Worm (Caenorhabditis elegans): ENCODE measurements around the gene Y51H4A.1.

DNA sequence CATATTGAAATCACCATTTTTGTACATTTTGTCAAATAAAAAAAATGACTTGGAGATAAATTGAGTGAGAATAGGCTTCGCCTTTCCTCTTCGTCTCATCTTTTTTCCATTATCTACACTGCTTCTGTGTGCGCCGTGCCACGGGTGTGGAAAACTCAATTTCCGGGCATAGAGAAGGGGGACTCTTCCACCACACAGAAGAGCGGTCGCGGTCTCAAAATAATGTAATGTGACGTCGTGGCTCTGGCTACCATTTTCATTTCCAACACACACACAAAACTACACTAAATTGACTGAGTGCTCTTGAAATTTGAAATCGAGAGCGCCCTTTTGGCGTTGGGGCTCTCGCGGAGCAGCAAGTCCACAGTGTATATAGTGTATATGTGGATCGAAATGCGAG is 16.9 kb upstream of the Y51H4A.1 start:
- TF ChIP-seq W03F9.2 (tag; optimal IDR thresholded peaks at IDR 0.05) (no peak), him-1 (tag; optimal IDR thresholded peaks at IDR 0.05) (no peak)

Data from whole organism, L4/young adult.